Worm (Caenorhabditis elegans) whole organism, L4 larva: ENCODE measurements around the gene ZK632.4.

ENCODE experiments used
- D1046.2 ChIP-seq: fragments of 200-800 bp; sonication (Bioruptor generic); IDR thresholded peaks from 2 replicates; pipeline ENCODE4 v1.3.6; 2022; ENCODE audit warnings: missing genetic modification characterization, missing compliant biosample characterization
- F26F4.8 ChIP-seq: fragments of 200-800 bp; sonication (Bioruptor generic); conservative IDR thresholded peaks from 2 replicates; pipeline ENCODE4 v1.3.6; 2022; ENCODE audit warnings: missing genetic modification characterization, missing compliant biosample characterization
- F37D6.2 ChIP-seq: sonication (generic microtip); optimal IDR thresholded peaks from 2 replicates; lab custom pipeline; 2016; ENCODE audit warnings: mild to moderate bottlenecking, missing genetic modification characterization, missing compliant biosample characterization
- F44E2.7 ChIP-seq: fragments of 200-800 bp; sonication (Bioruptor generic); IDR thresholded peaks from 2 replicates; pipeline ENCODE4 v2.1.2; 2022; ENCODE audit warnings: missing genetic modification characterization, missing compliant biosample characterization
- F49E8.2 ChIP-seq: sonication (generic microtip); optimal IDR thresholded peaks from 2 replicates; lab custom pipeline; 2016; ENCODE audit warnings: missing compliant biosample characterization, mild to moderate bottlenecking, missing genetic modification characterization, borderline replicate concordance
- T20F7.1 ChIP-seq: fragments of 200-800 bp; sonication (Bioruptor generic); optimal IDR thresholded peaks from 2 replicates; lab custom pipeline; 2018; ENCODE audit warnings: mild to moderate bottlenecking, missing genetic modification characterization, missing compliant biosample characterization
- Y105C5A.15 ChIP-seq: fragments of 200-800 bp; sonication (Bioruptor generic); IDR thresholded peaks from 2 replicates; pipeline ENCODE4 v1.3.6; 2022; ENCODE audit warnings: missing genetic modification characterization, missing compliant biosample characterization
- Y48G9A.11 ChIP-seq: fragments of 200-800 bp; sonication (Bioruptor generic); IDR thresholded peaks from 2 replicates; pipeline ENCODE4 v1.3.6; 2022; ENCODE audit warnings: missing genetic modification reagents, missing genetic modification characterization, missing compliant biosample characterization
- ZK337.2 ChIP-seq: fragments of 200-800 bp; sonication (Bioruptor generic); IDR thresholded peaks from 2 replicates; pipeline ENCODE4 v1.3.6; 2022; ENCODE audit warnings: missing genetic modification reagents, missing genetic modification characterization, missing compliant biosample characterization
- ZK546.5 ChIP-seq, 2 experiments: sonication (generic microtip); optimal IDR thresholded peaks; 2 replicates each; lab custom pipeline; 2017; ENCODE audit warnings: missing biosample characterization in 2 of 2, missing genetic modification characterization in 2 of 2
- aha-1 ChIP-seq: fragments of 150-350 bp; peaks from one replicate; lab custom pipeline; 2014; ENCODE audit warnings: missing biosample characterization, missing genetic modification characterization
- arid-1 ChIP-seq: fragments of 200-800 bp; sonication (Bioruptor generic); conservative IDR thresholded peaks from 2 replicates; pipeline ENCODE4 v1.3.6; 2022; ENCODE audit warnings: missing genetic modification reagents, missing genetic modification characterization, missing compliant biosample characterization
- attf-4 ChIP-seq: sonication (generic microtip); optimal IDR thresholded peaks from 3 replicates; lab custom pipeline; 2017; ENCODE audit warnings: missing biosample characterization, missing genetic modification characterization
- ceh-20 ChIP-seq: fragments of 200-800 bp; sonication (Bioruptor generic); IDR thresholded peaks from 2 replicates; pipeline ENCODE4 v1.3.6; 2022; ENCODE audit warnings: missing genetic modification reagents, missing genetic modification characterization, missing compliant biosample characterization
- ceh-32 ChIP-seq: sonication (generic microtip); optimal IDR thresholded peaks from 2 replicates; lab custom pipeline; 2016; ENCODE audit warnings: mild to moderate bottlenecking, missing genetic modification characterization, missing compliant biosample characterization; ENCODE audit not compliant: poor library complexity
- ceh-44 ChIP-seq: fragments of 200-800 bp; sonication (Bioruptor generic); IDR thresholded peaks from 2 replicates; pipeline ENCODE4 v1.3.6; 2022; ENCODE audit warnings: missing genetic modification reagents, missing genetic modification characterization, missing compliant biosample characterization
- ctbp-1 ChIP-seq: fragments of 200-800 bp; sonication (Bioruptor generic); IDR thresholded peaks from 2 replicates; pipeline ENCODE4 v1.3.6; 2022; ENCODE audit warnings: missing genetic modification reagents, missing genetic modification characterization, missing compliant biosample characterization
- daf-16 ChIP-seq, 3 experiments: sonication (generic microtip); optimal IDR thresholded peaks; 2 replicates each; lab custom pipeline; 2016 to 2017; ENCODE audit warnings: missing genetic modification characterization in 3 of 3, missing genetic modification reagents in 3 of 3, mild to moderate bottlenecking in 2 of 3, missing compliant biosample characterization in 2 of 3, missing biosample characterization in 1 of 3, moderate library complexity in 1 of 3
- daf-19 ChIP-seq: fragments of 200-800 bp; sonication (Bioruptor generic); conservative IDR thresholded peaks from 2 replicates; pipeline ENCODE4 v1.3.6; 2022; ENCODE audit warnings: missing genetic modification characterization, missing compliant biosample characterization
- daf-8 ChIP-seq: fragments of 200-800 bp; sonication (Bioruptor generic); IDR thresholded peaks from 2 replicates; pipeline ENCODE4 v1.3.6; 2022; ENCODE audit warnings: missing genetic modification characterization, missing compliant biosample characterization
- dpl-1 ChIP-seq: fragments of 150-350 bp; optimal IDR thresholded peaks from 2 replicates; lab custom pipeline; 2014; ENCODE audit warnings: missing biosample characterization, missing genetic modification reagents, missing genetic modification characterization
- dve-1 ChIP-seq: sonication (generic microtip); optimal IDR thresholded peaks from 2 replicates; lab custom pipeline; 2017; ENCODE audit warnings: antibody characterized with exemption, mild to moderate bottlenecking, missing genetic modification characterization, missing compliant biosample characterization; ENCODE audit not compliant: insufficient read depth
- egl-43 ChIP-seq: fragments of 200-800 bp; sonication (Bioruptor generic); IDR thresholded peaks from 2 replicates; pipeline ENCODE4 v1.3.6; 2022; ENCODE audit warnings: missing genetic modification reagents, missing genetic modification characterization, missing compliant biosample characterization
- fkh-10 ChIP-seq: fragments of 150-350 bp; optimal IDR thresholded peaks from 2 replicates; lab custom pipeline; 2014; ENCODE audit warnings: missing biosample characterization, missing genetic modification reagents, missing genetic modification characterization
- gei-8 ChIP-seq: fragments of 200-800 bp; sonication (Bioruptor generic); optimal IDR thresholded peaks from 2 replicates; lab custom pipeline; 2018; ENCODE audit warnings: mild to moderate bottlenecking, missing genetic modification characterization, missing compliant biosample characterization
- hif-1 ChIP-seq, 2 experiments: sonication (generic microtip); optimal IDR thresholded peaks; 2 replicates each; lab custom pipeline; 2016 to 2017; ENCODE audit warnings: missing compliant biosample characterization in 2 of 2, missing genetic modification characterization in 2 of 2, missing genetic modification reagents in 2 of 2, missing genotype in 2 of 2, mild to moderate bottlenecking in 1 of 2
- hlh-11 ChIP-seq: fragments of 200-800 bp; sonication (Bioruptor generic); optimal IDR thresholded peaks from 2 replicates; lab custom pipeline; 2018; ENCODE audit warnings: mild to moderate bottlenecking, missing genetic modification characterization, missing compliant biosample characterization
- jun-1 ChIP-seq: fragments of 150-350 bp; optimal IDR thresholded peaks from 2 replicates; lab custom pipeline; 2014; ENCODE audit warnings: missing biosample characterization, missing genetic modification reagents, missing genetic modification characterization
- lin-1 ChIP-seq: fragments of 200-800 bp; sonication (Bioruptor generic); IDR thresholded peaks from 2 replicates; pipeline ENCODE4 v1.3.6; 2022; ENCODE audit warnings: missing genetic modification reagents, missing genetic modification characterization, missing compliant biosample characterization
- lin-15B ChIP-seq: fragments of 150-350 bp; sonication (generic microtip); optimal IDR thresholded peaks from 3 replicates; lab custom pipeline; 2014; ENCODE audit warnings: missing biosample characterization, missing genetic modification characterization
- lin-29 ChIP-seq: fragments of 200-800 bp; sonication (Bioruptor generic); IDR thresholded peaks from 2 replicates; pipeline ENCODE4 v1.3.6; 2022; ENCODE audit warnings: missing genetic modification reagents, missing genetic modification characterization, missing compliant biosample characterization
- lin-39 ChIP-seq: fragments of 150-350 bp; optimal IDR thresholded peaks from 2 replicates; lab custom pipeline; 2014; ENCODE audit warnings: missing biosample characterization, missing genetic modification reagents, missing genetic modification characterization
- lir-3 ChIP-seq: sonication (generic microtip); optimal IDR thresholded peaks from 2 replicates; lab custom pipeline; 2016; ENCODE audit warnings: mild to moderate bottlenecking, missing genetic modification characterization, missing compliant biosample characterization
- lsy-2 ChIP-seq, 2 experiments: fragments of 150-350 bp in 1 of 2; sonication (generic microtip) in 1 of 2; optimal IDR thresholded peaks; 2 replicates each; lab custom pipeline; 2014 to 2017; ENCODE audit warnings: missing biosample characterization in 2 of 2, missing genetic modification characterization in 2 of 2
- mep-1 ChIP-seq: fragments of 150-350 bp; sonication (generic microtip); optimal IDR thresholded peaks from 3 replicates; lab custom pipeline; 2014; ENCODE audit warnings: missing biosample characterization, missing genetic modification characterization
- nhr-10 ChIP-seq: fragments of 150-350 bp; optimal IDR thresholded peaks from 2 replicates; lab custom pipeline; 2014; ENCODE audit warnings: missing biosample characterization, missing genetic modification characterization
- nhr-111 ChIP-seq: fragments of 200-800 bp; sonication (Bioruptor generic); optimal IDR thresholded peaks from 2 replicates; lab custom pipeline; 2018; ENCODE audit warnings: mild to moderate bottlenecking, missing genetic modification characterization, missing compliant biosample characterization
- nhr-28 ChIP-seq: fragments of 150-350 bp; optimal IDR thresholded peaks from 2 replicates; lab custom pipeline; 2014; ENCODE audit warnings: missing biosample characterization, missing genetic modification characterization
- nhr-6 ChIP-seq: fragments of 150-350 bp; optimal IDR thresholded peaks from 2 replicates; lab custom pipeline; 2014; ENCODE audit warnings: missing biosample characterization, missing genetic modification characterization
- nhr-77 ChIP-seq: fragments of 150-350 bp; optimal IDR thresholded peaks from 2 replicates; lab custom pipeline; 2014; ENCODE audit warnings: missing biosample characterization, missing genetic modification characterization
- php-3 ChIP-seq: fragments of 200-800 bp; sonication (Bioruptor generic); IDR thresholded peaks from 2 replicates; pipeline ENCODE4 v1.3.6; 2022; ENCODE audit warnings: missing genetic modification reagents, missing genetic modification characterization, missing compliant biosample characterization
- saeg-2 ChIP-seq: fragments of 200-800 bp; sonication (Bioruptor generic); IDR thresholded peaks from 2 replicates; pipeline ENCODE4 v1.3.6; 2022; ENCODE audit warnings: missing genetic modification reagents, missing genetic modification characterization, missing compliant biosample characterization
- set-16 ChIP-seq: fragments of 200-800 bp; sonication (Bioruptor generic); IDR thresholded peaks from 2 replicates; pipeline ENCODE4 v1.3.6; 2022; ENCODE audit warnings: missing genetic modification reagents, missing genetic modification characterization, missing compliant biosample characterization
- snpc-1.2 ChIP-seq: fragments of 200-800 bp; sonication (Bioruptor generic); IDR thresholded peaks from 2 replicates; pipeline ENCODE4 v1.3.6; 2022; ENCODE audit warnings: missing genetic modification reagents, missing genetic modification characterization, missing compliant biosample characterization
- snpc-4 ChIP-seq: fragments of 150-350 bp; optimal IDR thresholded peaks from 2 replicates; lab custom pipeline; 2014; ENCODE audit warnings: missing biosample characterization, missing genetic modification characterization
- spr-3 ChIP-seq: fragments of 200-800 bp; sonication (Bioruptor generic); optimal IDR thresholded peaks from 2 replicates; lab custom pipeline; 2018; ENCODE audit warnings: mild to moderate bottlenecking, missing genetic modification characterization, missing compliant biosample characterization
- unc-130 ChIP-seq: sonication (generic microtip); optimal IDR thresholded peaks from 2 replicates; lab custom pipeline; 2016; ENCODE audit warnings: missing genetic modification reagents, missing genetic modification characterization, missing compliant biosample characterization
- unc-62 ChIP-seq, 3 experiments: fragments of 150-350 bp in 1 of 3; sonication (generic microtip); optimal IDR thresholded peaks in 2 of 3; peaks in 1 of 3; 1 replicate in 1 of 3; 2 replicates in 2 of 3; lab custom pipeline; 2014 to 2017; ENCODE audit warnings: missing biosample characterization in 3 of 3, missing genetic modification characterization in 3 of 3, missing genetic modification reagents in 3 of 3, missing genotype in 1 of 3
- zfp-3 ChIP-seq: fragments of 200-800 bp; sonication (Bioruptor generic); conservative IDR thresholded peaks from 2 replicates; pipeline ENCODE4 v1.3.6; 2022; ENCODE audit warnings: missing genetic modification reagents, missing genetic modification characterization, missing compliant biosample characterization
- zip-11 ChIP-seq: fragments of 200-800 bp; sonication (Bioruptor generic); IDR thresholded peaks from 2 replicates; pipeline ENCODE4 v1.3.6; 2022; ENCODE audit warnings: missing genetic modification characterization, missing compliant biosample characterization
- zip-2 ChIP-seq: fragments of 150-350 bp; optimal IDR thresholded peaks from 2 replicates; lab custom pipeline; 2014; ENCODE audit warnings: missing biosample characterization, missing genetic modification characterization

The ZK632.4 gene

ce11 chrIII:9826005-9826404 lies 18.8 kb upstream of the ZK632.4 start (continued):
- TF ChIP-seq lir-3 (tag; lab: Kevin White, UChicago) (no peak), fkh-10 (no peak), ctbp-1 (no peak), unc-62 (GFP tag; optimal IDR thresholded peaks at IDR 0.05 in 1 of 2; lab: Kevin White, UChicago) (no peak), unc-62 (tag; optimal IDR thresholded peaks at IDR 0.05; lab: Kevin White, UChicago) (no peak), daf-16 (GFP tag; optimal IDR thresholded peaks at IDR 0.05; lab: Kevin White, UChicago) (no peak), daf-16 (tag; optimal IDR thresholded peaks at IDR 0.05; lab: Kevin White, UChicago) (peak; percentile 49), lin-39 (tag; lab: Kevin White, UChicago) (no peak), F37D6.2 (tag; lab: Kevin White, UChicago) (no peak), ceh-44 (GFP tag; lab: Robert Waterston, UW) (no peak), T20F7.1 (GFP tag; lab: Kevin White, UChicago) (peak; percentile 24), zip-2 (tag; lab: Kevin White, UChicago) (no peak), saeg-2 (GFP tag; lab: Robert Waterston, UW) (no peak), zfp-3 (GFP tag; lab: Robert Waterston, UW) (0 out of 2 replicates have a peak, but pooled peaks have one; percentile 63), dpl-1 (GFP tag; lab: Kevin White, UChicago) (peak; percentile 5), Y105C5A.15 (GFP tag; lab: Robert Waterston, UW) (no peak), hif-1 (tag; optimal IDR thresholded peaks at IDR 0.05; lab: Kevin White, UChicago) (peak in 1 of 2 experiments; percentile 9), Y48G9A.11 (no peak), ZK337.2 (GFP tag; lab: Robert Waterston, UW) (no peak), lin-29 (GFP tag; lab: Robert Waterston, UW) (no peak), egl-43 (GFP tag; lab: Robert Waterston, UW) (no peak), dve-1 (tag; lab: Kevin White, UChicago) (peak; percentile 67), spr-3 (GFP tag; lab: Kevin White, UChicago) (no peak), snpc-4 (tag; lab: Kevin White, UChicago) (no peak), gei-8 (GFP tag; lab: Kevin White, UChicago) (no peak), snpc-1.2 (no peak), ceh-32 (no peak), F49E8.2 (tag; lab: Kevin White, UChicago) (no peak), jun-1 (no peak), F44E2.7 (GFP tag; lab: Robert Waterston, UW) (no peak), lin-15B (tag; lab: Kevin White, UChicago) (no peak), hlh-11 (tag; lab: Kevin White, UChicago) (peak; percentile 73), aha-1 (tag; lab: Kevin White, UChicago) (peak; percentile 87), ZK546.5 (tag; optimal IDR thresholded peaks at IDR 0.05; lab: Kevin White, UChicago) (no peak), nhr-111 (GFP tag; lab: Kevin White, UChicago) (no peak), mep-1 (tag; lab: Kevin White, UChicago) (peak; percentile 70), php-3 (no peak), set-16 (GFP tag; lab: Robert Waterston, UW) (no peak), zip-11 (GFP tag; lab: Robert Waterston, UW) (no peak), D1046.2 (GFP tag; lab: Robert Waterston, UW) (no peak), nhr-77 (tag; lab: Kevin White, UChicago) (peak; percentile 55), attf-4 (tag; lab: Kevin White, UChicago) (no peak), lin-1 (GFP tag; lab: Robert Waterston, UW) (0 out of 2 replicates have a peak, but pooled peaks have one; percentile 45), daf-8 (no peak), ceh-20 (GFP tag; lab: Robert Waterston, UW) (peak; percentile 56; the same call in 1 of the 2 replicates), arid-1 (no peak), nhr-28 (tag; lab: Kevin White, UChicago) (peak; percentile 17), F26F4.8 (GFP tag; lab: Robert Waterston, UW) (no peak), unc-130 (GFP tag; lab: Kevin White, UChicago) (no peak), daf-19 (no peak), nhr-10 (no peak), nhr-6 (tag; lab: Kevin White, UChicago) (peak; percentile 53), lsy-2 (tag; optimal IDR thresholded peaks at IDR 0.05; lab: Kevin White, UChicago) (peak in 1 of 2 experiments; percentile 82)
